Worm (Caenorhabditis elegans): Measurements from ENCODE around the gene C25D7.10.

C25D7.10 gene

ce11 chrV:15067165-15067564, at the start of gene C25D7.10:
Gene C25D7.10 (plus strand): TSS chrV:15067465.
- TF ChIP-seq pat-9 (tag; optimal IDR thresholded peaks at IDR 0.05), result no peak
- TF ChIP-seq ama-1 (optimal IDR thresholded peaks at IDR 0.05), result no peak
- no peak for TF ChIP-seq nfya-1 (tag; optimal IDR thresholded peaks at IDR 0.05)
- TF ChIP-seq hlh-15 (tag; optimal IDR thresholded peaks at IDR 0.05), result no peak

- TF ChIP-seq sdc-2 (tag; optimal IDR thresholded peaks at IDR 0.05) (no peak), mec-3 (tag; optimal IDR thresholded peaks at IDR 0.05; ENCODE audit: borderline replicate concordance) (no peak), tbx-2 (tag; optimal IDR thresholded peaks at IDR 0.05) (no peak), pha-4 (tag; optimal IDR thresholded peaks at IDR 0.05) (no peak), ceh-30 (tag; optimal IDR thresholded peaks at IDR 0.05) (no peak), madf-2 (tag; optimal IDR thresholded peaks at IDR 0.05) (no peak), dve-1 (tag; optimal IDR thresholded peaks at IDR 0.05) (no peak), ttx-3 (tag; optimal IDR thresholded peaks at IDR 0.05) (no peak), che-1 (tag; optimal IDR thresholded peaks at IDR 0.05) (no peak), fkh-6 (tag; optimal IDR thresholded peaks at IDR 0.05) (no peak), pax-1 (tag; optimal IDR thresholded peaks at IDR 0.05) (no peak), elt-2 (tag; optimal IDR thresholded peaks at IDR 0.05) (no peak), ref-2 (tag; optimal IDR thresholded peaks at IDR 0.05) (no peak), ceh-9 (tag; optimal IDR thresholded peaks at IDR 0.05) (no peak), T23F11.4 (GFP tag; optimal IDR thresholded peaks at IDR 0.05) (no peak), hlh-15 (tag; optimal IDR thresholded peaks at IDR 0.05) (no peak), hlh-8 (tag; optimal IDR thresholded peaks at IDR 0.05) (no peak), hlh-13 (GFP tag; optimal IDR thresholded peaks at IDR 0.05) (no peak)
Observed at ce11 chrV:15020229-15020628, 47.0 kb upstream of the C25D7.10 start, which contains the start of gene F14H8.2. Gene F14H8.2 (minus strand): TSS chrV:15020329.

ce11 chrV:15020732-15021131, 46.5 kb upstream of the C25D7.10 start, which contains the start of gene F14H8.5:
Gene F14H8.5 (plus strand): TSS chrV:15021032.
- no peak for TF ChIP-seq tbx-2 (tag; optimal IDR thresholded peaks at IDR 0.05)
- TF ChIP-seq ceh-2 (tag; optimal IDR thresholded peaks at IDR 0.05), result no peak
- TF ChIP-seq ref-2 (tag; optimal IDR thresholded peaks at IDR 0.05), result no peak
- no peak for TF ChIP-seq hlh-6 (tag; optimal IDR thresholded peaks at IDR 0.05)
- TF ChIP-seq ceh-22 (tag; optimal IDR thresholded peaks at IDR 0.05), result no peak
- no peak for TF ChIP-seq pqm-1 (tag; optimal IDR thresholded peaks at IDR 0.05)
- no peak for TF ChIP-seq pros-1 (tag; optimal IDR thresholded peaks at IDR 0.05)
- TF ChIP-seq ama-1 (optimal IDR thresholded peaks at IDR 0.05), result no peak
- TF ChIP-seq ceh-34 (tag; optimal IDR thresholded peaks at IDR 0.05), result no peak

DNA sequence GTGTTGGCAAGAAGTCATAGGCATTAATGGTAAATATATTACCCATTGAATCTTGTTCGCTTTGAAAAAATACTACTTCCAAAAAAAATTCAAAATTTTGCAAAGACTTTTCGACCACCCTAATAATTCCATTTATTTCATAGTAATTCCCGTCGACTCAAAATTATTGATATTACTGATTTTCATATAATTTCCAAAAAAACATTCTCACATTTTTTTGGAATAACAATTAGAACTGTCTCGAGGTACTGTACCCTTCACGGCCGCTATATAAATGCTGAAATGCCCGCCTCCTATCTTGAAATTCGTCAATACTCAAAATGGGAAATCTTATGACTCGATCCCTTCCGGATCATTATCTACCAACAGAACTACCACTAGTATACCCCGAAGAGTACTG, 43.7 kb upstream of the C25D7.10 start, which contains the start of gene F14H8.4:
TSS of gene F14H8.4 (plus strand) at position 301 of the 400 bp plus-strand sequence.
- TF ChIP-seq rnt-1 (tag; optimal IDR thresholded peaks at IDR 0.05) (no peak), ceh-14 (tag; optimal IDR thresholded peaks at IDR 0.05) (no peak), ceh-34 (tag; optimal IDR thresholded peaks at IDR 0.05) (no peak), hlh-6 (tag; optimal IDR thresholded peaks at IDR 0.05) (no peak), dve-1 (tag; optimal IDR thresholded peaks at IDR 0.05) (no peak), Y22D7AL.16 (tag; optimal IDR thresholded peaks at IDR 0.05) (no peak)

- TF ChIP-seq fkh-6 (tag; optimal IDR thresholded peaks at IDR 0.05) (no peak), nhr-11 (tag; optimal IDR thresholded peaks at IDR 0.05) (no peak), ets-4 (tag; optimal IDR thresholded peaks at IDR 0.05) (no peak), lin-11 (tag; optimal IDR thresholded peaks at IDR 0.05) (no peak), unc-3 (GFP tag; conservative IDR thresholded peaks at IDR 0.05) (no peak), unc-3 (tag; optimal IDR thresholded peaks at IDR 0.05) (no peak), odd-2 (tag; optimal IDR thresholded peaks at IDR 0.05) (no peak), ahr-1 (tag; optimal IDR thresholded peaks at IDR 0.05) (no peak), ceh-19 (GFP tag; optimal IDR thresholded peaks at IDR 0.05) (no peak), ceh-48 (tag; optimal IDR thresholded peaks at IDR 0.05) (no peak), hlh-30 (tag; optimal IDR thresholded peaks at IDR 0.05; ENCODE audit: insufficient read depth) (no peak), pqm-1 (tag; optimal IDR thresholded peaks at IDR 0.05) (no peak), syd-9 (tag; optimal IDR thresholded peaks at IDR 0.05) (no peak), ceh-24 (tag; optimal IDR thresholded peaks at IDR 0.05) (no peak)
Observed at ce11 chrV:15028896-15029519, 38.3 kb upstream of the C25D7.10 start, which contains the start of gene F14H8.8. Gene F14H8.8 (plus strand): TSS chrV:15029469.

Measured in whole organism, late embryonic.